Fruit fly (Drosophila melanogaster): ENCODE results near the gene spen.

spen gene

DNA sequence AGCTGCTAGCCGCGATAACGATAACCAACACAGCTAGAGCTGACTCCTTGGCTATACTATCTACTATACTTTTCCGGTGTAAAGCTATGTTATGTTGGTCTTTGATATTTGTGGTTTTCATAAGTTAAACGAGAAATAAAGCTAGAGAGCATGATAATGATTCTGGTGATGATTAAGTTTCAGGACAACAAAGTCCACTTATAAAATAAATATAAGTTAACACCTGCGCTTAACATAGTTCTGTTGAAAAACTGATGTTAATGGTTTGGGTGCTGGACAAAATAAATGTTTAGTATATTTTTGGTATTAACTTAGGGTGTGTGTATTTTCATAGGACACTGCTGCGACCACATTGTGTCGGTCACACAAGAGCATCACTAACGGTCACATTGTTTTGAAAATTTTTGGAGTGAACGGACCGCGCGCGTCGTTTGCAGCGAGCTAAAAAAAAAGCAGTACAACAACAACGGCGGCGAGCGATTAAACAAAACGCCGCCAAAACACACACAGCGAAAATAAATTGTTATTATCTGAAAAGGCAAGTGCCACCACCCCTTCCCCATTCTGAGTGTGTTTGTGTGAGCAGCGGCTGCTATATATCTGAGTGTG is at the start of gene spen, which contains the start of gene CG33635 (continued):
- TF ChIP-seq Spps (tag; optimal IDR thresholded peaks at IDR 0.05) (peak; percentile 35), Opbp (GFP tag; IDR thresholded peaks at IDR 0.05; ENCODE audit: partially characterized antibody) (no peak), CG8290 (GFP tag; optimal IDR thresholded peaks at IDR 0.05) (no peak), CG8290 (tag; optimal IDR thresholded peaks at IDR 0.05) (peak in 1 of 2 experiments; percentile 31), pb (GFP tag; optimal IDR thresholded peaks at IDR 0.05) (no peak), stwl (tag; optimal IDR thresholded peaks at IDR 0.05) (peak; percentile 61), emc (GFP tag; optimal IDR thresholded peaks at IDR 0.05) (no peak), CG7928 (GFP tag; optimal IDR thresholded peaks at IDR 0.05) (no peak), run (tag; optimal IDR thresholded peaks at IDR 0.05) (peak; percentile 66), exex (tag; optimal IDR thresholded peaks at IDR 0.05) (peak; percentile 61), trh (GFP tag; optimal IDR thresholded peaks at IDR 0.05) (no peak), hth (optimal IDR thresholded peaks at IDR 0.05) (no peak), CG5245 (GFP tag; optimal IDR thresholded peaks at IDR 0.05) (no peak), CTCF (GFP tag; optimal IDR thresholded peaks at IDR 0.05) (no peak), CG33557 (GFP tag; optimal IDR thresholded peaks at IDR 0.05) (no peak), Nf-YB (GFP tag; optimal IDR thresholded peaks at IDR 0.05) (no peak), chm (GFP tag; IDR thresholded peaks at IDR 0.05) (no peak), CG12391 (tag; optimal IDR thresholded peaks at IDR 0.05) (peak; percentile 57), CG9876 (GFP tag; optimal IDR thresholded peaks at IDR 0.05) (no peak), dimm (GFP tag; IDR thresholded peaks at IDR 0.05) (no peak), sob (GFP tag; IDR thresholded peaks at IDR 0.05) (no peak), CG4854 (GFP tag; optimal IDR thresholded peaks at IDR 0.05) (no peak), CG18262 (tag; optimal IDR thresholded peaks at IDR 0.05) (peak; percentile 26), CG9609 (GFP tag; optimal IDR thresholded peaks at IDR 0.05) (no peak), dm (GFP tag; optimal IDR thresholded peaks at IDR 0.05) (peak; percentile 25), HLH4C (GFP tag; IDR thresholded peaks at IDR 0.05; ENCODE audit: partially characterized antibody) (no peak), tna (GFP tag; IDR thresholded peaks at IDR 0.05; ENCODE audit: partially characterized antibody) (no peak), NC2β (GFP tag; optimal IDR thresholded peaks at IDR 0.05) (peak; percentile 37), Jarid2 (GFP tag; optimal IDR thresholded peaks at IDR 0.05) (peak; percentile 96), CG2202 (tag; optimal IDR thresholded peaks at IDR 0.05) (peak; percentile 29), ewg (GFP tag; optimal IDR thresholded peaks at IDR 0.05) (peak; percentile 41), HmgD (GFP tag; optimal IDR thresholded peaks at IDR 0.05) (peak; percentile 47), Fer3 (tag; optimal IDR thresholded peaks at IDR 0.05) (peak; percentile 18), CG17359 (tag; optimal IDR thresholded peaks at IDR 0.05) (peak; percentile 44), gcm2 (GFP tag; optimal IDR thresholded peaks at IDR 0.05) (no peak), CG13894 (tag; optimal IDR thresholded peaks at IDR 0.05) (peak; percentile 74), CG9727 (GFP tag; optimal IDR thresholded peaks at IDR 0.05) (peak; percentile 5), CG13775 (GFP tag; optimal IDR thresholded peaks at IDR 0.05) (peak; percentile 30), crc (GFP tag; optimal IDR thresholded peaks at IDR 0.05) (no peak), sens (GFP tag) (peak; percentile 80), ttk (GFP tag; IDR thresholded peaks at IDR 0.05) (no peak), HmgZ (tag; optimal IDR thresholded peaks at IDR 0.05) (peak; percentile 70), ase (GFP tag; IDR thresholded peaks at IDR 0.05) (no peak), Mrtf (GFP tag; IDR thresholded peaks at IDR 0.05) (no peak), Rx (GFP tag; IDR thresholded peaks at IDR 0.05) (no peak), fd3F (GFP tag; optimal IDR thresholded peaks at IDR 0.05) (no peak), CG30020 (tag; optimal IDR thresholded peaks at IDR 0.05) (peak; percentile 80), pzg (GFP tag; optimal IDR thresholded peaks at IDR 0.05) (peak; percentile 97), ap (GFP tag; IDR thresholded peaks at IDR 0.05) (no peak), CG12744 (GFP tag; optimal IDR thresholded peaks at IDR 0.05) (peak; percentile 5), fd96Cb (tag; optimal IDR thresholded peaks at IDR 0.05) (no peak), nom (GFP tag; optimal IDR thresholded peaks at IDR 0.05) (peak; percentile 72)
